Fruit fly (Drosophila melanogaster) whole organism, prepupa: ENCODE results near the gene Catsup.

Experiments used
- Blimp-1 ChIP-seq: fragments of 200-800 bp; sonication (Bioruptor generic); optimal IDR thresholded peaks from 3 replicates; lab custom pipeline; 2017; ENCODE audit warnings: missing biosample characterization, missing genetic modification characterization, mild to moderate bottlenecking, moderate library complexity, missing genetic modification reagents
- Ets21C ChIP-seq: fragments of 200-800 bp; sonication (Bioruptor generic); optimal IDR thresholded peaks from 3 replicates; lab custom pipeline; 2016; ENCODE audit warnings: missing biosample characterization, missing genetic modification characterization
- Sox102F ChIP-seq: fragments of 200-800 bp; sonication (Bioruptor generic); optimal IDR thresholded peaks from 2 replicates; lab custom pipeline; 2016; ENCODE audit warnings: missing biosample characterization, mild to moderate bottlenecking, missing genetic modification characterization
- dsx ChIP-seq: fragments of 200-800 bp; optimal IDR thresholded peaks from 3 replicates; lab custom pipeline; 2019; ENCODE audit warnings: missing biosample characterization, mild to moderate bottlenecking, missing genetic modification characterization, moderate library complexity; ENCODE audit not compliant: poor library complexity, severe bottlenecking
- fkh ChIP-seq: fragments of 200-800 bp; sonication (Bioruptor generic); optimal IDR thresholded peaks from 3 replicates; lab custom pipeline; 2017; ENCODE audit warnings: missing biosample characterization, mild to moderate bottlenecking, missing genetic modification characterization, moderate library complexity

DNA sequence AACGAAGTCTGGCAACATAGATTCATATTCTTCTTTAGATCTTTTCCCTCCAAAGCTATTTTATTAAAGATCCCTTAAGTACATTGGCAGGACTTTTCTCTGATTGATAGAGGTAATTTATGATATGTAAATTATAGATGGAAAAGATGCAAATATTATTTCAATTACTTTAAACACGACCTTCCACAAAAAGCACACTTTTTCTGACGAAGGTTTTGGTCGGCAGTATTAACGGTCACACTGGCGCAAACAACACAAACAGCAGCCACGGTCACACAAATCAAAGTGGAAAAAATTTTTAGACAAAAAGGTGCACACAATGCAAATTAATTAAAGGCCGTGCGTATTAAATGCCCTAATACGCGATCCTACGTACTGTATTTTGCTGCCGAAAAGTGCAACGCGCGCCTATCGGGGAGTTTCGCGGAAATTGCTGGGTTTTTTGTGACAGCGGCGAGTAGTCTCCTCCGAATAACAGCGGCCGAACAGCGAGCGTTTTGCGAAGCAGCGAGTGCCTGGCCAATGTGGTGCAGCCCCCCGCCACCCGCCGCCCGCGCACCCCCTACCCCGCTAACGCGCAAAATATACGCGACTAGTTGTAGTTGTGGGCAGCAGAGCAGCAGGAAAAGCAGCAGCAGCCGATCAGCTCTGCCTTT, 12.3 kb downstream of the Catsup start, which contains the start of gene CG10492:
- no peak for TF ChIP-seq fkh
- no peak for TF ChIP-seq Ets21C (GFP tag; lab: Kevin White, UChicago)
- no peak for TF ChIP-seq Blimp-1 (GFP tag; lab: Kevin White, UChicago)
- TF ChIP-seq dsx: no peak
- no peak for TF ChIP-seq Sox102F (GFP tag; lab: Kevin White, UChicago)
